Fruit fly (Drosophila melanogaster) whole organism, embryonic: ENCODE data around the gene bon.
A peak's percentile ranks its signal among the peaks of the same experiment; 100 is the strongest.

Source experiments
- CG10321 ChIP-seq: fragments of 200-800 bp; sonication (Bioruptor generic); IDR thresholded peaks from 2 replicates; pipeline ENCODE4 v1.3.6; 2022; ENCODE audit warnings: missing biosample characterization, missing genetic modification characterization
- CG10654 ChIP-seq: fragments of 200-800 bp; sonication (Bioruptor generic); optimal IDR thresholded peaks from 2 replicates; lab custom pipeline; 2016; ENCODE audit warnings: missing biosample characterization, missing genetic modification characterization
- CG11456 ChIP-seq: fragments of 200-800 bp; sonication (Bioruptor generic); IDR thresholded peaks from 3 replicates; pipeline ENCODE4 v1.3.6; 2022; ENCODE audit warnings: missing biosample characterization, missing genetic modification characterization
- CG11560 ChIP-seq: fragments of 200-800 bp; sonication (Bioruptor generic); IDR thresholded peaks from 3 replicates; pipeline ENCODE4 v1.3.6; 2022; ENCODE audit warnings: missing biosample characterization, missing genetic modification characterization
- CG14441 ChIP-seq: fragments of 200-800 bp; sonication (Bioruptor generic); IDR thresholded peaks from 2 replicates; pipeline ENCODE4 v1.3.6; 2022; ENCODE audit warnings: missing biosample characterization, missing genetic modification characterization
- CG15514 ChIP-seq: fragments of 200-800 bp; sonication (Bioruptor generic); optimal IDR thresholded peaks from 3 replicates; lab custom pipeline; 2017; ENCODE audit warnings: missing biosample characterization, missing genetic modification characterization, mild to moderate bottlenecking, moderate library complexity, missing genetic modification reagents
- CG16779 ChIP-seq: fragments of 200-800 bp; sonication (Bioruptor generic); IDR thresholded peaks from 2 replicates; pipeline ENCODE4 v1.3.6; 2022; ENCODE audit warnings: missing biosample characterization, missing genetic modification characterization
- CG17912 ChIP-seq: fragments of 200-800 bp; sonication (Bioruptor generic); optimal IDR thresholded peaks from 2 replicates; lab custom pipeline; 2018; ENCODE audit warnings: missing biosample characterization, mild to moderate bottlenecking, missing genetic modification characterization
- CG1832 ChIP-seq: fragments of 200-800 bp; sonication (Bioruptor generic); optimal IDR thresholded peaks from 2 replicates; lab custom pipeline; 2017; ENCODE audit warnings: missing biosample characterization, mild to moderate bottlenecking, missing genetic modification characterization, inconsistent platforms
- CG2875 ChIP-seq: fragments of 200-800 bp; sonication (Bioruptor generic); optimal IDR thresholded peaks from 2 replicates; lab custom pipeline; 2017; ENCODE audit warnings: missing biosample characterization, mild to moderate bottlenecking, missing genetic modification characterization, missing genetic modification reagents
- CG31224 ChIP-seq: fragments of 200-800 bp; sonication (Bioruptor generic); IDR thresholded peaks from 2 replicates; pipeline ENCODE4 v1.3.6; 2022; ENCODE audit warnings: missing biosample characterization, missing genetic modification characterization
- CG31388 ChIP-seq: fragments of 200-800 bp; sonication (Bioruptor generic); optimal IDR thresholded peaks from 2 replicates; lab custom pipeline; 2016; ENCODE audit warnings: missing biosample characterization, missing genetic modification characterization
- CG32532 ChIP-seq: fragments of 200-800 bp; sonication (Bioruptor generic); IDR thresholded peaks from 2 replicates; pipeline ENCODE4 v1.3.6; 2022; ENCODE audit warnings: missing biosample characterization, missing genetic modification characterization
- CG34224 ChIP-seq: fragments of 200-800 bp; sonication (Bioruptor generic); IDR thresholded peaks from 3 replicates; pipeline ENCODE4 v1.3.6; 2022; ENCODE audit warnings: missing biosample characterization, missing genetic modification characterization; ENCODE audit not compliant: partially characterized antibody
- CG34422 ChIP-seq: fragments of 200-800 bp; sonication (Bioruptor generic); IDR thresholded peaks from 3 replicates; pipeline ENCODE4 v1.3.6; 2022; ENCODE audit warnings: missing biosample characterization, missing genetic modification characterization
- CG5180 ChIP-seq: fragments of 200-800 bp; sonication (Bioruptor generic); optimal IDR thresholded peaks from 3 replicates; lab custom pipeline; 2017; ENCODE audit warnings: missing biosample characterization, missing genetic modification characterization, mild to moderate bottlenecking, moderate library complexity, missing genetic modification reagents
- CG5953 ChIP-seq: fragments of 200-800 bp; sonication (Bioruptor generic); IDR thresholded peaks from 2 replicates; pipeline ENCODE4 v1.3.6; 2022; ENCODE audit warnings: missing biosample characterization, missing genetic modification characterization
- CG6654 ChIP-seq: fragments of 200-800 bp; sonication (Bioruptor generic); optimal IDR thresholded peaks from 2 replicates; lab custom pipeline; 2017; ENCODE audit warnings: missing biosample characterization, mild to moderate bottlenecking, missing genetic modification characterization
- CG6791 ChIP-seq: fragments of 200-800 bp; sonication (Bioruptor generic); IDR thresholded peaks from 3 replicates; pipeline ENCODE4 v1.3.6; 2022; ENCODE audit warnings: missing biosample characterization, missing genetic modification characterization; ENCODE audit not compliant: partially characterized antibody
- CG8924 ChIP-seq: fragments of 200-800 bp; optimal IDR thresholded peaks from 3 replicates; lab custom pipeline; 2019; ENCODE audit warnings: missing biosample characterization, mild to moderate bottlenecking, missing genetic modification characterization, moderate library complexity
- CG9215 ChIP-seq: fragments of 200-800 bp; sonication (Bioruptor generic); IDR thresholded peaks from 2 replicates; pipeline ENCODE4 v1.3.6; 2022; ENCODE audit warnings: missing biosample characterization, missing genetic modification characterization
- CHES-1-like ChIP-seq: fragments of 200-800 bp; sonication (Bioruptor generic); optimal IDR thresholded peaks from 2 replicates; lab custom pipeline; 2016; ENCODE audit warnings: missing biosample characterization, missing genetic modification characterization
- Camta ChIP-seq: fragments of 200-800 bp; sonication (Bioruptor generic); optimal IDR thresholded peaks from 2 replicates; lab custom pipeline; 2016; ENCODE audit warnings: missing biosample characterization, missing genetic modification characterization
- D19B ChIP-seq: fragments of 200-800 bp; sonication (Bioruptor generic); optimal IDR thresholded peaks from 2 replicates; lab custom pipeline; 2017; ENCODE audit warnings: missing biosample characterization, mild to moderate bottlenecking, missing genetic modification characterization
- Doc2 ChIP-seq: fragments of 200-800 bp; sonication (Bioruptor generic); IDR thresholded peaks from 2 replicates; pipeline ENCODE4 v1.3.6; 2022; ENCODE audit warnings: missing biosample characterization, missing genetic modification characterization
- Dp ChIP-seq: fragments of 200-800 bp; sonication (Bioruptor generic); optimal IDR thresholded peaks from 2 replicates; lab custom pipeline; 2018; ENCODE audit warnings: missing biosample characterization, mild to moderate bottlenecking, missing genetic modification characterization, moderate library complexity
- E2f2 ChIP-seq: fragments of 200-800 bp; sonication (Bioruptor generic); IDR thresholded peaks from 2 replicates; pipeline ENCODE4 v1.3.6; 2022; ENCODE audit warnings: missing biosample characterization, missing genetic modification characterization
- Ets65A ChIP-seq: fragments of 200-800 bp; sonication (Bioruptor generic); peaks from one replicate; lab custom pipeline; 2016; ENCODE audit warnings: missing biosample characterization, missing genetic modification characterization
- H15 ChIP-seq: fragments of 200-800 bp; sonication (Bioruptor generic); IDR thresholded peaks from 3 replicates; pipeline ENCODE4 v1.3.6; 2022; ENCODE audit warnings: missing biosample characterization, missing genetic modification characterization
- Hr51 ChIP-seq, 2 experiments: fragments of 200-800 bp; sonication (Bioruptor generic); optimal IDR thresholded peaks; 2 replicates in 1 of 2; 3 replicates in 1 of 2; lab custom pipeline; 2016 to 2018; ENCODE audit warnings: missing biosample characterization in 2 of 2, missing genetic modification characterization in 2 of 2, mild to moderate bottlenecking in 1 of 2, moderate library complexity in 1 of 2
- Lhr ChIP-seq: fragments of 200-800 bp; sonication (Bioruptor generic); optimal IDR thresholded peaks from 3 replicates; lab custom pipeline; 2017; ENCODE audit warnings: mild to moderate bottlenecking, missing biosample characterization, missing genetic modification reagents, missing genetic modification characterization
- Meics ChIP-seq: fragments of 200-800 bp; sonication (Bioruptor generic); optimal IDR thresholded peaks from 2 replicates; lab custom pipeline; 2017; ENCODE audit warnings: missing biosample characterization, mild to moderate bottlenecking, missing genetic modification characterization
- Rfx ChIP-seq: fragments of 200-800 bp; sonication (Bioruptor generic); IDR thresholded peaks from 2 replicates; pipeline ENCODE4 v1.3.6; 2022; ENCODE audit warnings: missing biosample characterization, missing genetic modification characterization
- Sin3A ChIP-seq: fragments of >200 bp; optimal IDR thresholded peaks from 2 replicates; lab custom pipeline; 2018
- Spps ChIP-seq: fragments of 200-800 bp; sonication (Bioruptor generic); optimal IDR thresholded peaks from 2 replicates; lab custom pipeline; 2018; ENCODE audit warnings: missing biosample characterization, mild to moderate bottlenecking, missing genetic modification characterization
- Ssrp ChIP-seq: fragments of 200-800 bp; sonication (Bioruptor generic); optimal IDR thresholded peaks from 2 replicates; lab custom pipeline; 2018; ENCODE audit warnings: missing biosample characterization, mild to moderate bottlenecking, missing genetic modification characterization, moderate library complexity
- YL-1 ChIP-seq: fragments of 200-800 bp; sonication (Bioruptor generic); optimal IDR thresholded peaks from 3 replicates; lab custom pipeline; 2017; ENCODE audit warnings: missing biosample characterization, mild to moderate bottlenecking, missing genetic modification characterization
- abd-A ChIP-seq: fragments of 200-800 bp; sonication (Bioruptor generic); optimal IDR thresholded peaks from 3 replicates; lab custom pipeline; 2019; ENCODE audit warnings: missing biosample characterization, mild to moderate bottlenecking, missing genetic modification characterization, moderate library complexity
- amos ChIP-seq: fragments of 200-800 bp; sonication (Bioruptor generic); IDR thresholded peaks from 2 replicates; pipeline ENCODE4 v1.3.6; 2022; ENCODE audit warnings: missing biosample characterization, missing genetic modification characterization; ENCODE audit not compliant: partially characterized antibody
- ato ChIP-seq: fragments of 200-800 bp; sonication (Bioruptor generic); IDR thresholded peaks from 2 replicates; pipeline ENCODE4 v1.3.6; 2022; ENCODE audit warnings: missing biosample characterization, missing genetic modification characterization; ENCODE audit not compliant: partially characterized antibody
- crc ChIP-seq: fragments of 200-800 bp; sonication (Bioruptor generic); optimal IDR thresholded peaks from 2 replicates; lab custom pipeline; 2016; ENCODE audit warnings: missing biosample characterization, missing genetic modification characterization
- cwo ChIP-seq: fragments of 200-800 bp; sonication (Bioruptor generic); optimal IDR thresholded peaks from 3 replicates; lab custom pipeline; 2017; ENCODE audit warnings: missing biosample characterization, missing genetic modification characterization, mild to moderate bottlenecking, moderate library complexity, missing genetic modification reagents
- lola ChIP-seq, 3 experiments: fragments of >200 bp in 2 of 3; fragments of 200-800 bp in 1 of 3; sonication (Bioruptor generic) in 1 of 3; optimal IDR thresholded peaks; 2 replicates each; lab custom pipeline; 2017 to 2019; ENCODE audit warnings: missing biosample characterization in 3 of 3, missing genetic modification characterization in 3 of 3, mild to moderate bottlenecking in 1 of 3, moderate library complexity in 1 of 3
- mam ChIP-seq: fragments of 200-800 bp; sonication (Bioruptor generic); optimal IDR thresholded peaks from 3 replicates; lab custom pipeline; 2016; ENCODE audit warnings: missing biosample characterization, missing genetic modification characterization
- pan ChIP-seq, 4 experiments: fragments of >200 bp in 3 of 4; fragments of 200-800 bp in 1 of 4; sonication (Bioruptor generic) in 1 of 4; optimal IDR thresholded peaks in 3 of 4; IDR thresholded peaks in 1 of 4; 2 replicates each; pipeline versions ENCODE4 v1.3.6 to Lab custom; 2017 to 2022; ENCODE audit warnings: missing biosample characterization in 2 of 4, missing genetic modification characterization in 2 of 4, mixed read lengths in 1 of 4
- shn ChIP-seq: fragments of 200-800 bp; sonication (Bioruptor generic); optimal IDR thresholded peaks from 3 replicates; lab custom pipeline; 2016; ENCODE audit warnings: missing biosample characterization, missing genetic modification characterization
- sim ChIP-seq: fragments of 200-800 bp; sonication (Bioruptor generic); IDR thresholded peaks from 2 replicates; pipeline ENCODE4 v1.3.6; 2022; ENCODE audit warnings: missing biosample characterization, missing genetic modification characterization
- sqz ChIP-seq: fragments of 200-800 bp; sonication (Bioruptor generic); optimal IDR thresholded peaks from 3 replicates; lab custom pipeline; 2018; ENCODE audit warnings: missing biosample characterization, mild to moderate bottlenecking, missing genetic modification characterization
- vnd ChIP-seq: fragments of 200-800 bp; sonication (Bioruptor generic); IDR thresholded peaks from 3 replicates; pipeline ENCODE4 v1.3.6; 2022; ENCODE audit warnings: missing biosample characterization, missing genetic modification characterization; ENCODE audit not compliant: partially characterized antibody
- z ChIP-seq: fragments of 200-800 bp; sonication (Bioruptor generic); IDR thresholded peaks from 3 replicates; pipeline ENCODE4 v1.3.6; 2022; ENCODE audit warnings: missing biosample characterization, missing genetic modification characterization

Gene bon

dm6 chr3R:20558106-20558489 is 34.8 kb upstream of the bon start:
- TF ChIP-seq Doc2 (GFP tag; lab: Robert Waterston, UW), result no peak
- TF ChIP-seq D19B (GFP tag; lab: Kevin White, UChicago), result no peak
- TF ChIP-seq CG6791 (GFP tag; lab: Robert Waterston, UW), result peak; percentile 61
- TF ChIP-seq Ssrp (tag; lab: Kevin White, UChicago), result peak; percentile 4
- TF ChIP-seq CG8924 (tag; lab: Kevin White, UChicago), result no peak
- TF ChIP-seq CG9215, result peak; percentile 100
- TF ChIP-seq CG34224, result peak; percentile 26; the same call in 2 of the 3 replicates
- TF ChIP-seq CG10321 (GFP tag; lab: Robert Waterston, UW), result no peak
- TF ChIP-seq CG14441 (GFP tag; lab: Robert Waterston, UW), result peak; percentile 24; the same call in 1 of the 2 replicates
- peak in 1 of 3 experiments; percentile 43 for TF ChIP-seq lola (GFP tag; optimal IDR thresholded peaks at IDR 0.05; lab: Kevin White, UChicago)
- no peak for TF ChIP-seq crc
- TF ChIP-seq CG31224 (GFP tag; lab: Robert Waterston, UW), result peak; percentile 25; the same call in 1 of the 2 replicates
- no peak for TF ChIP-seq CG1832
- TF ChIP-seq CHES-1-like (GFP tag; lab: Kevin White, UChicago), result peak; percentile 24
- no peak for TF ChIP-seq Spps (tag; lab: Kevin White, UChicago)
- TF ChIP-seq CG31388 (GFP tag; lab: Kevin White, UChicago), result no peak
- peak; percentile 20 for TF ChIP-seq Meics (GFP tag; lab: Kevin White, UChicago)
- TF ChIP-seq amos, result peak; percentile 80
- TF ChIP-seq CG32532 (GFP tag; lab: Robert Waterston, UW), result peak; percentile 10
- peak; percentile 68 for TF ChIP-seq YL-1
- TF ChIP-seq Ets65A (GFP tag; lab: Kevin White, UChicago), result peak; percentile 94
- no peak for TF ChIP-seq shn (GFP tag; lab: Kevin White, UChicago)
- peak; percentile 71 for TF ChIP-seq Rfx (GFP tag; lab: Robert Waterston, UW)
- no peak for TF ChIP-seq Camta (GFP tag; lab: Kevin White, UChicago)
- no peak for TF ChIP-seq CG6654 (GFP tag; lab: Kevin White, UChicago)
- TF ChIP-seq CG11456, result peak; percentile 62; the same call in 2 of the 3 replicates
- TF ChIP-seq CG2875 (GFP tag; lab: Kevin White, UChicago), result peak; percentile 1
- peak; percentile 23 for TF ChIP-seq sqz (GFP tag; lab: Kevin White, UChicago)
- TF ChIP-seq CG5953, result 0 out of 2 replicates have a peak, but pooled peaks have one; percentile 22
- no peak for TF ChIP-seq z
- peak; percentile 18; the same call in 1 of the 3 replicates for TF ChIP-seq CG34422 (GFP tag; lab: Robert Waterston, UW)
- no peak for TF ChIP-seq pan (optimal IDR thresholded peaks at IDR 0.05; lab: Kevin White, UChicago)
- TF ChIP-seq pan (GFP tag; optimal IDR thresholded peaks at IDR 0.05 in 1 of 2, IDR thresholded peaks at IDR 0.05 in 1 of 2), result no peak
- peak; percentile 7 for TF ChIP-seq Sin3A (lab: Kevin White, UChicago)
- TF ChIP-seq Lhr (GFP tag; lab: Kevin White, UChicago), result no peak
- no peak for TF ChIP-seq abd-A (tag; lab: Kevin White, UChicago)
- no peak for TF ChIP-seq CG10654 (GFP tag; lab: Kevin White, UChicago)
- peak; percentile 23; the same call in 1 of the 3 replicates for TF ChIP-seq vnd (GFP tag; lab: Robert Waterston, UW)
- peak in 1 of 2 experiments; percentile 23 for TF ChIP-seq Hr51 (GFP tag; optimal IDR thresholded peaks at IDR 0.05; lab: Kevin White, UChicago)
- TF ChIP-seq cwo (GFP tag; lab: Kevin White, UChicago), result no peak
- peak; percentile 78 for TF ChIP-seq Dp (GFP tag; lab: Kevin White, UChicago)
- no peak for TF ChIP-seq CG11560
- no peak for TF ChIP-seq sim (GFP tag; lab: Robert Waterston, UW)
- no peak for TF ChIP-seq mam (GFP tag; lab: Kevin White, UChicago)
- TF ChIP-seq H15, result peak; percentile 34; the same call in 1 of the 3 replicates
- TF ChIP-seq CG5180 (GFP tag; lab: Kevin White, UChicago), result peak; percentile 15
- peak; percentile 9 for TF ChIP-seq CG17912 (GFP tag; lab: Kevin White, UChicago)
- peak; percentile 86 for TF ChIP-seq E2f2
- TF ChIP-seq ato (GFP tag; lab: Robert Waterston, UW), result no peak
- no peak for TF ChIP-seq CG16779 (GFP tag; lab: Robert Waterston, UW)
- TF ChIP-seq CG15514 (GFP tag; lab: Kevin White, UChicago), result no peak
